Fruit fly (Drosophila melanogaster): ENCODE results near the gene LKRSDH.

LKRSDH gene

dm6 chr2L:7827045-7828004, 31.6 kb upstream of the LKRSDH start, which contains the start of the genes Rack1 and mts (continued):
- peak; percentile 59 for TF ChIP-seq Dip3 (GFP tag; optimal IDR thresholded peaks at IDR 0.05)
- peak; percentile 67 for TF ChIP-seq CG15601 (tag; optimal IDR thresholded peaks at IDR 0.05)
- TF ChIP-seq CG15073 (GFP tag; optimal IDR thresholded peaks at IDR 0.05), result no peak
- TF ChIP-seq Doc2 (GFP tag; IDR thresholded peaks at IDR 0.05), result no peak
- peak; percentile 30; the same call in 2 of the 3 replicates for TF ChIP-seq CG34224 (GFP tag; IDR thresholded peaks at IDR 0.05; ENCODE audit: partially characterized antibody)
- TF ChIP-seq toy (GFP tag; IDR thresholded peaks at IDR 0.05), result peak; percentile 37; the same call in 1 of the 2 replicates
- TF ChIP-seq CG10431 (GFP tag; optimal IDR thresholded peaks at IDR 0.05), result peak; percentile 89
- TF ChIP-seq grau (tag; optimal IDR thresholded peaks at IDR 0.05), result peak; percentile 73
- peak; percentile 54 for TF ChIP-seq CG8290 (GFP tag; optimal IDR thresholded peaks at IDR 0.05)
- peak; percentile 74 to 96 for TF ChIP-seq CG8290 (tag; optimal IDR thresholded peaks at IDR 0.05)
- TF ChIP-seq Rx (GFP tag; IDR thresholded peaks at IDR 0.05), result peak; percentile 74
- peak; percentile 83 for TF ChIP-seq H2.0 (GFP tag; IDR thresholded peaks at IDR 0.05)
- TF ChIP-seq CG10366 (GFP tag; IDR thresholded peaks at IDR 0.05), result peak; percentile 74
- peak; percentile 49; the same call in 1 of the 2 replicates for TF ChIP-seq CG32767 (GFP tag; IDR thresholded peaks at IDR 0.05)
- peak; percentile 67 for TF ChIP-seq CG14441 (GFP tag; IDR thresholded peaks at IDR 0.05)
- peak; percentile 71 for TF ChIP-seq CG9797 (GFP tag; optimal IDR thresholded peaks at IDR 0.05)
- TF ChIP-seq h (optimal IDR thresholded peaks at IDR 0.05), result no peak
- peak; percentile 73 for TF ChIP-seq CG17802 (tag; optimal IDR thresholded peaks at IDR 0.05)
- TF ChIP-seq disco-r (GFP tag; optimal IDR thresholded peaks at IDR 0.05), result peak; percentile 66
- TF ChIP-seq CG6765 (GFP tag; optimal IDR thresholded peaks at IDR 0.05), result peak; percentile 94
- peak; percentile 51 for TF ChIP-seq knrl (GFP tag; IDR thresholded peaks at IDR 0.05; ENCODE audit: partially characterized antibody)
- peak; percentile 67 for TF ChIP-seq CG16813 (GFP tag; IDR thresholded peaks at IDR 0.05; ENCODE audit: partially characterized antibody)
- TF ChIP-seq trem (tag; optimal IDR thresholded peaks at IDR 0.05), result peak; percentile 48
- TF ChIP-seq B-H1 (GFP tag; IDR thresholded peaks at IDR 0.05), result peak; percentile 54; the same call in 2 of the 3 replicates
- no peak for TF ChIP-seq CG11093 (GFP tag; IDR thresholded peaks at IDR 0.05)
- peak; percentile 40 for TF ChIP-seq bab2 (GFP tag; optimal IDR thresholded peaks at IDR 0.05)
- peak; percentile 59 for TF ChIP-seq CG7556 (GFP tag; optimal IDR thresholded peaks at IDR 0.05)
- peak; percentile 90 for TF ChIP-seq CG3281 (GFP tag; optimal IDR thresholded peaks at IDR 0.05)
- TF ChIP-seq amos (GFP tag; IDR thresholded peaks at IDR 0.05; ENCODE audit: partially characterized antibody), result peak; percentile 74
- TF ChIP-seq CG30431 (GFP tag; optimal IDR thresholded peaks at IDR 0.05), result peak; percentile 71
- TF ChIP-seq so (GFP tag; IDR thresholded peaks at IDR 0.05), result peak; percentile 82; the same call in 2 of the 3 replicates
- peak; percentile 40 for TF ChIP-seq Sry-β (GFP tag; optimal IDR thresholded peaks at IDR 0.05)
- TF ChIP-seq H15 (GFP tag; IDR thresholded peaks at IDR 0.05), result peak; percentile 79
- peak; percentile 42 for TF ChIP-seq CG1647 (GFP tag; optimal IDR thresholded peaks at IDR 0.05)
- peak; percentile 63 for TF ChIP-seq CoRest (tag; optimal IDR thresholded peaks at IDR 0.05)
- peak; percentile 24 for TF ChIP-seq Sin3A (optimal IDR thresholded peaks at IDR 0.05)
- TF ChIP-seq CG4328 (GFP tag; optimal IDR thresholded peaks at IDR 0.05), result peak; percentile 79
- peak; percentile 88 for TF ChIP-seq CG12659 (GFP tag; optimal IDR thresholded peaks at IDR 0.05)
- TF ChIP-seq sug (tag; optimal IDR thresholded peaks at IDR 0.05), result peak; percentile 74
- TF ChIP-seq CG2202 (tag; optimal IDR thresholded peaks at IDR 0.05), result peak; percentile 74
- peak; percentile 79 for TF ChIP-seq CG12104 (GFP tag; optimal IDR thresholded peaks at IDR 0.05)
- TF ChIP-seq bsh (GFP tag; optimal IDR thresholded peaks at IDR 0.05), result peak; percentile 44 to 68
- TF ChIP-seq CG14050 (GFP tag; IDR thresholded peaks at IDR 0.05), result peak; percentile 73
- peak; percentile 84 for TF ChIP-seq HLH3B (GFP tag; IDR thresholded peaks at IDR 0.05)
- peak; percentile 87 for TF ChIP-seq ranshi (GFP tag; IDR thresholded peaks at IDR 0.05)
- peak; percentile 61; the same call in 1 of the 3 replicates for TF ChIP-seq CG6175 (GFP tag; IDR thresholded peaks at IDR 0.05)
- TF ChIP-seq CG10209 (GFP tag; optimal IDR thresholded peaks at IDR 0.05), result peak; percentile 88
- TF ChIP-seq Ptx1 (GFP tag; IDR thresholded peaks at IDR 0.05), result peak; percentile 66
- TF ChIP-seq Ravus (GFP tag; IDR thresholded peaks at IDR 0.05), result peak; percentile 38
